Worm (Caenorhabditis elegans): ENCODE results near the gene gst-40.
"Not testable (repeated sequence)": the region's sequence is repeated elsewhere in the genome, so short reads cannot be mapped to it uniquely, and the experiment has no call there.

DNA sequence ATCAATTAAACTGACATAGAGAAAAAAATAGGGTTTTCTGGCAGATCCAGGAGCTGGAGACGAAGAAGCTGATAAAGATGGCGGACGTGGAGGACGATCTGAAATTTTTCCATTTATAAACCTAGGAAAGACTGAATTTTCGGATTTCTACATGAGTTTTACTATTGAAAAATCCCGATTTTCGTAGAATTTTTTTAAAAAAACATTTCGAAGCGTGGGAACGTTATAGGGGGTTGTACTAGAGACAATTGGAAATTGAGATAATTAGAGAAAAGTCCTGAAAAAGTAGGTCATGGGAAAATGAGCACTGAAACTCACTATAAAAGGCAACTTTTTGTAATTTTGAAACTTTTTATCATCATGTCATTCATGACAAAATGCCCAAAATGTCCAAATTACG, 10.8 kb downstream of the gst-40 start, which contains the start of gene F56B3.9:
- not testable (repeated sequence) for TF ChIP-seq egl-27 (tag; optimal IDR thresholded peaks at IDR 0.05); ama-1 (optimal IDR thresholded peaks at IDR 0.05); lin-39 (tag; optimal IDR thresholded peaks at IDR 0.05); nhr-237 (tag; optimal IDR thresholded peaks at IDR 0.05); ceh-28 (tag; optimal IDR thresholded peaks at IDR 0.05); ztf-11 (tag; optimal IDR thresholded peaks at IDR 0.05); fos-1 (tag; optimal IDR thresholded peaks at IDR 0.05); mxl-2 (GFP tag; conservative IDR thresholded peaks at IDR 0.05); nhr-77 (tag; optimal IDR thresholded peaks at IDR 0.05); dpl-1 (GFP tag; optimal IDR thresholded peaks at IDR 0.05)

Measured in whole organism, L4 larva.